Worm (Caenorhabditis elegans) whole organism, L4/young adult: ENCODE data around the gene C25H3.17.

Source experiments
- W03F9.2 ChIP-seq: fragments of 150-350 bp; optimal IDR thresholded peaks from 2 replicates; lab custom pipeline; 2014; ENCODE audit warnings: missing biosample characterization, missing genetic modification characterization
- dao-5 ChIP-seq: sonication (generic microtip); optimal IDR thresholded peaks from 2 replicates; lab custom pipeline; 2016; ENCODE audit warnings: missing genotype, missing genetic modification characterization, moderate library complexity, missing compliant biosample characterization
- him-1 ChIP-seq: sonication (generic microtip); optimal IDR thresholded peaks from 2 replicates; lab custom pipeline; 2016; ENCODE audit warnings: missing genotype, missing genetic modification reagents, missing genetic modification characterization, missing compliant biosample characterization

- no peak for TF ChIP-seq him-1 (tag; lab: Kevin White, UChicago)
- TF ChIP-seq dao-5, result no peak
- TF ChIP-seq W03F9.2 (tag; lab: Kevin White, UChicago), result no peak
Measured at ce11 chrII:5698254-5698653, 28.8 kb upstream of the C25H3.17 start.
